Worm (Caenorhabditis elegans): ENCODE results near the gene pde-3.
A peak's percentile ranks its signal among the peaks of the same experiment; 100 is the strongest.

The pde-3 gene

DNA sequence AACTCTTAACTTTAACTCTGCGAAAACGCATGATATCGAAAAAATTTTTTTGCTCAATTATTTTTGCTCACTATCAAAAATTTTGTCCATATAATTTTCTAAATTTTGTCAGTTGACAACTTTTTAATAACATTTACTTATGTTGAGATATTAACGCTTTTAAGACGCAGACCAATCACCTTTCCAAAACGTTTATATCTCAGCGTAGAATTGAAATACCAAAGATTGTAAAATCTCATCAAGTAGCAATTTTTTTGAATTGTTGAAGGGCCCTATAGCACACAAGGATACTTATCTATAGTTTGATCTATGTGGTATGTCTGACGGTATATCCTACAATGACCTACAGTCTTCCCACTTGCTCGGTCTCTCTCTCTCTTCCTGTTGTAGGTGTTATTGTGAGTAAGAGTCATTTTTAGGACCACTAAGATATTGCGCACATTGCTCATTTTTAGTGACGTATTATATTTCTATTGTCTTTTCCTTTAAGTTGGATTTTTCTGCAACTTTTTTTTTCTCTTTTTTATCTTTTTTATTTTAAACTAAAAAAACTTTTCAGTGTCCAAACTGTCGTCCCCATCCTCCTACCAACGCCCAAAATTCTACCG, at the start of gene pde-3:
TSS of gene pde-3 (plus strand) at position 558 of the 608 bp plus-strand sequence.
- no peak for TF ChIP-seq lin-32 (GFP tag; optimal IDR thresholded peaks at IDR 0.05)
- TF ChIP-seq pha-4 (tag; optimal IDR thresholded peaks at IDR 0.05), result no peak
- TF ChIP-seq blmp-1 (tag; optimal IDR thresholded peaks at IDR 0.05), result no peak
- TF ChIP-seq flh-1 (GFP tag; optimal IDR thresholded peaks at IDR 0.05), result no peak
- TF ChIP-seq lsy-2 (tag; optimal IDR thresholded peaks at IDR 0.05), result no peak
- no peak for TF ChIP-seq unc-120 (tag; optimal IDR thresholded peaks at IDR 0.05; ENCODE audit: poor library complexity, severe bottlenecking)
- TF ChIP-seq drap-1 (GFP tag; optimal IDR thresholded peaks at IDR 0.05), result no peak

DNA sequence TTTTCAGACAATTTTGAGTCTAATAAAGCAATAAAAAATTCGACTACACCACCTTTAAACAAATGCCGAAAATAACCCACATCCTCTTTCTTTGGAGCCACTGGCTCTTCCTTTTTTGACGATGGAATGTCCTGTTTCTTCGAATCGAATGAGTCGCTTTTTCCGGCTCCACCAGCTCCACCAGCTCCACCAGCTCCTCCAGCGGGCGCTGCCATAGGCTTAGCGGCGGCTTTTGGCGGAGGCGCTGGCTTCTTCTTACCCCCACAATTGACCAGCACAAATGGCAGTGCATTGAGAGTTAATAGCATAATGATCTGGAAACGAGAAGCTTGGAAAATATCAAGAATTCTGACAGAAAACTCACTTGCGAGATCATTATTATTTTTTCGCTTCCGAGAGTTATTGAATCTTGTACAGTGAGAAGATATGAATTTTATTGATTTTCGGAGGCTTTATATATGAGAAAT, 42.7 kb upstream of the pde-3 start, which contains the start of gene Y53F4A.2:
TSS of gene Y53F4A.2 (minus strand) at position 417 of the 467 bp plus-strand sequence.
- TF ChIP-seq ztf-11 (tag; optimal IDR thresholded peaks at IDR 0.05) (no peak), bed-3 (GFP tag; optimal IDR thresholded peaks at IDR 0.05) (no peak), nhr-28 (tag; optimal IDR thresholded peaks at IDR 0.05) (no peak), mab-5 (tag; optimal IDR thresholded peaks at IDR 0.05) (no peak), blmp-1 (tag; optimal IDR thresholded peaks at IDR 0.05) (no peak), flh-1 (GFP tag; optimal IDR thresholded peaks at IDR 0.05) (no peak), nhr-12 (tag; optimal IDR thresholded peaks at IDR 0.05) (no peak), lsy-2 (tag; optimal IDR thresholded peaks at IDR 0.05) (no peak), unc-120 (tag; optimal IDR thresholded peaks at IDR 0.05; ENCODE audit: poor library complexity, severe bottlenecking) (no peak), snpc-4 (tag; optimal IDR thresholded peaks at IDR 0.05) (no peak), elt-3 (tag; optimal IDR thresholded peaks at IDR 0.05) (no peak), nhr-237 (tag; optimal IDR thresholded peaks at IDR 0.05) (no peak)

DNA sequence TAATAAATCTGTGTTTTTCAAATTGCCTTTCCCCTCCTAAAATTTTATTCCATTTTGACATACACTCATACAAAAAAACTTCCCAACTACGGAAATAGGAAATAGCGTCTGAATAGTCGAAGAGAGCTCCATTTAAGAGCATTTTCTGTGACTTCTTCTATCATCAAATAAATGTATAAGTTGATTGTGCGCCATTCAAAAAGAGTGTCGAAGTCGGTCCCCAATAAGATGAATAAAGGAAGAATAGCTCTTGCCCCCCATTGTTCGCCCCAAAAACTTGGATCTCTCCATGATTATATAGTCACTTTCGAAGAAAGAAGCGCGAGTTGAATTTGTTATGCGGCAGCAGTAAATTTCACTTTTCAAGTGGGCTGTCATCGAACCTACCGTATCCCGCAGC, 27.0 kb upstream of the pde-3 start:
- TF ChIP-seq ceh-39 (tag; optimal IDR thresholded peaks at IDR 0.05) (no peak), ces-1 (GFP tag; optimal IDR thresholded peaks at IDR 0.05) (peak; percentile 50)

DNA sequence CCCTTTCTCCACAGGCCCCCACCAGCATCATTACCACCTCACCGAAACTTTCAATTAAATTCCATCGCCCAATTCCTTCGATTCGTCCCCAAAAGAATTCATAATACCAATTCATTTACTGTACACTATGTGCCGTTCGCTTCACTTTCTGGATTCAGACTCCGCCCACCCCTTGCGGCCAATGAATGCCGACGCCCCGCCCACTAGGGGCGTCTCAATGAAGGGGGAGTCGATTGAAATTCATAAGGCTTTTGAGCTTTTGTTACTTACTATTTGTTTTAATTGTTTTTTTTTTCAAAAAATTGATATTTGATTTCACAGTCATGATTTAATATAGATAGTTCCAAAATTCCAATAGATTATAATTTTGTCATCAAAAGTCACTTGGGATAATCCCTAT, 23.0 kb upstream of the pde-3 start:
- TF ChIP-seq sptf-1 (tag; optimal IDR thresholded peaks at IDR 0.05) (no peak), ztf-11 (tag; optimal IDR thresholded peaks at IDR 0.05) (no peak), mep-1 (tag; optimal IDR thresholded peaks at IDR 0.05) (no peak), drap-1 (GFP tag; optimal IDR thresholded peaks at IDR 0.05) (no peak), sem-2 (GFP tag; optimal IDR thresholded peaks at IDR 0.05) (no peak), unc-120 (tag; optimal IDR thresholded peaks at IDR 0.05; ENCODE audit: poor library complexity, severe bottlenecking) (no peak), nhr-12 (tag; optimal IDR thresholded peaks at IDR 0.05) (no peak), zip-8 (tag; optimal IDR thresholded peaks at IDR 0.05) (no peak), nhr-28 (tag; optimal IDR thresholded peaks at IDR 0.05) (no peak), ceh-83 (GFP tag; optimal IDR thresholded peaks at IDR 0.05) (no peak), lin-13 (tag; optimal IDR thresholded peaks at IDR 0.05) (no peak), ham-2 (GFP tag; optimal IDR thresholded peaks at IDR 0.05) (no peak)

DNA sequence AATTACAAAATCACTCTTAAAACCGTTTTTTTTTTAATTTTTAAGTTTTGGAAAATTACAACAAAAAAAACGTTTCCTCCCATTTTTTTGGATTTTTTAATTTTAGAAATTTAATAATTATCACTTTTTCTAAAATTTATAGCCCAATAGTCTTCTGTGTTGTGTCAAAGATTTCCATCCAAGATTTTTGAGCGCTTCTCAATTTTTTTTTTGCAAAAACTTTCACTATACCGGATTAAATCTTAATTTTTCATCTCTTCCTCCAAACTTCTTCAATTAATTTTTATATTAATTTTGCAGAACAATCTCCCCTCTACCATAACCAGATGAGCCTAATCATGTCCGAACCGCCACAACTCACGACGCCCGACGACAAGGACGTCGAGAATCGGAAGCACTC, 17.3 kb upstream of the pde-3 start, which contains the start of gene cog-1:
TSS of gene cog-1 (plus strand) at position 301 of the 400 bp plus-strand sequence.
- TF ChIP-seq hlh-1 (tag; optimal IDR thresholded peaks at IDR 0.05) (no peak), mls-2 (tag; optimal IDR thresholded peaks at IDR 0.05) (no peak), M03D4.4 (tag; optimal IDR thresholded peaks at IDR 0.05) (no peak), ztf-11 (tag; optimal IDR thresholded peaks at IDR 0.05) (no peak), sptf-1 (tag; optimal IDR thresholded peaks at IDR 0.05) (no peak), ceh-39 (tag; optimal IDR thresholded peaks at IDR 0.05) (no peak), nhr-12 (tag; optimal IDR thresholded peaks at IDR 0.05) (no peak), unc-120 (tag; optimal IDR thresholded peaks at IDR 0.05; ENCODE audit: poor library complexity, severe bottlenecking) (no peak), flh-1 (GFP tag; optimal IDR thresholded peaks at IDR 0.05) (no peak), ham-2 (GFP tag; optimal IDR thresholded peaks at IDR 0.05) (no peak), ceh-43 (GFP tag; optimal IDR thresholded peaks at IDR 0.05) (no peak), sem-2 (GFP tag; optimal IDR thresholded peaks at IDR 0.05) (no peak), lsy-2 (tag; optimal IDR thresholded peaks at IDR 0.05) (no peak), ceh-83 (GFP tag; optimal IDR thresholded peaks at IDR 0.05) (no peak)

DNA sequence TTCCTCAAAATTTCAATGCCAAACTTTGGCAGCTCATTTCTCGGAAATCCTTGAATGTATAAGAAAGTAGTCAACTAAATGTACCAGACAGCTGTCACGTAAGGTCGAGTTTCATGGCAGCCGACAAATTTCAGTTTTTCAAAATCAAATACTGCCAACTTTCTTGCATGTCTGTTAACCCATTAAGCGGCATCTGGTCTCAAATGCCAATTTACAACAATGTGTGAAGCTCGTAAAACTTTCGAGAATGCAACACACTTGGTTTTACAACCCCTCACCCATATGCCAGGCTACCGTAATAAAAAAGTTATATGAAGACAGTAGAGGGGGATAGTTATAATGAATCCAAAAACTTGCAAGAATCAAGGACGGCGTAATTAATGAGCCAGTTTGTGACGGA, 15.9 kb upstream of the pde-3 start:
- TF ChIP-seq lsy-2 (tag; optimal IDR thresholded peaks at IDR 0.05) (no peak), mab-5 (tag; optimal IDR thresholded peaks at IDR 0.05) (no peak), pha-4 (tag; optimal IDR thresholded peaks at IDR 0.05) (no peak), lin-13 (tag; optimal IDR thresholded peaks at IDR 0.05) (no peak), mls-2 (tag; optimal IDR thresholded peaks at IDR 0.05) (no peak), unc-39 (tag; optimal IDR thresholded peaks at IDR 0.05) (no peak), nhr-28 (tag; optimal IDR thresholded peaks at IDR 0.05) (no peak), nhr-2 (tag; optimal IDR thresholded peaks at IDR 0.05) (no peak), M03D4.4 (tag; optimal IDR thresholded peaks at IDR 0.05) (no peak), mep-1 (tag; optimal IDR thresholded peaks at IDR 0.05) (no peak), nhr-12 (tag; optimal IDR thresholded peaks at IDR 0.05) (no peak), elt-1 (tag; optimal IDR thresholded peaks at IDR 0.05; ENCODE audit: borderline replicate concordance, insufficient read depth) (no peak), blmp-1 (tag; optimal IDR thresholded peaks at IDR 0.05) (no peak), sem-2 (GFP tag; optimal IDR thresholded peaks at IDR 0.05) (no peak), ceh-39 (tag; optimal IDR thresholded peaks at IDR 0.05) (no peak), sptf-1 (tag; optimal IDR thresholded peaks at IDR 0.05) (no peak), hlh-1 (tag; optimal IDR thresholded peaks at IDR 0.05) (no peak)
